Fruit fly (Drosophila melanogaster) whole organism, embryonic: ENCODE results near the gene Fatp1.
A peak's percentile ranks its signal among the peaks of the same experiment; 100 is the strongest.

Experiments used
- Adf1 ChIP-seq: fragments of 200-800 bp; sonication (Bioruptor generic); IDR thresholded peaks from 2 replicates; pipeline ENCODE4 v1.3.6; 2022; ENCODE audit warnings: missing biosample characterization, missing genetic modification characterization
- Antp ChIP-seq: fragments of 200-800 bp; sonication (Bioruptor generic); optimal IDR thresholded peaks from 3 replicates; lab custom pipeline; 2016; ENCODE audit warnings: missing biosample characterization, missing genetic modification characterization
- B-H2 ChIP-seq: fragments of 200-800 bp; sonication (Bioruptor generic); optimal IDR thresholded peaks from 2 replicates; lab custom pipeline; 2018; ENCODE audit warnings: missing biosample characterization, mild to moderate bottlenecking, missing genetic modification characterization
- BtbVII ChIP-seq: fragments of 200-800 bp; sonication (Bioruptor generic); optimal IDR thresholded peaks from 3 replicates; lab custom pipeline; 2017; ENCODE audit warnings: missing biosample characterization, mild to moderate bottlenecking, missing genetic modification characterization
- CG10274 ChIP-seq: fragments of 200-800 bp; sonication (Bioruptor generic); optimal IDR thresholded peaks from 3 replicates; lab custom pipeline; 2017; ENCODE audit warnings: missing biosample characterization, mild to moderate bottlenecking, missing genetic modification characterization
- CG10959 ChIP-seq: fragments of 200-800 bp; sonication (Bioruptor generic); IDR thresholded peaks from 2 replicates; pipeline ENCODE4 v1.3.6; 2022; ENCODE audit warnings: missing biosample characterization, missing genetic modification characterization
- CG11093 ChIP-seq: fragments of 200-800 bp; sonication (Bioruptor generic); IDR thresholded peaks from 3 replicates; pipeline ENCODE4 v1.3.6; 2022; ENCODE audit warnings: missing biosample characterization, missing genetic modification characterization
- CG13424 ChIP-seq: fragments of 200-800 bp; sonication (Bioruptor generic); optimal IDR thresholded peaks from 2 replicates; lab custom pipeline; 2019; ENCODE audit warnings: missing biosample characterization, mild to moderate bottlenecking, missing genetic modification characterization, moderate library complexity
- CG14667 ChIP-seq: fragments of 200-800 bp; sonication (Bioruptor generic); IDR thresholded peaks from 2 replicates; pipeline ENCODE4 v1.3.6; 2022; ENCODE audit warnings: missing biosample characterization, missing genetic modification characterization
- CG16779 ChIP-seq: fragments of 200-800 bp; sonication (Bioruptor generic); IDR thresholded peaks from 2 replicates; pipeline ENCODE4 v1.3.6; 2022; ENCODE audit warnings: missing biosample characterization, missing genetic modification characterization
- CG17328 ChIP-seq: fragments of 200-800 bp; sonication (Bioruptor generic); IDR thresholded peaks from 2 replicates; pipeline ENCODE4 v1.3.6; 2022; ENCODE audit warnings: missing biosample characterization, missing genetic modification characterization
- CG2712 ChIP-seq: fragments of 200-800 bp; optimal IDR thresholded peaks from 3 replicates; lab custom pipeline; 2019; ENCODE audit warnings: missing biosample characterization, mild to moderate bottlenecking, missing genetic modification characterization, moderate library complexity
- CG30431 ChIP-seq: fragments of 200-800 bp; sonication (Bioruptor generic); optimal IDR thresholded peaks from 2 replicates; lab custom pipeline; 2017; ENCODE audit warnings: missing biosample characterization, missing genetic modification characterization
- CG31441 ChIP-seq: fragments of 200-800 bp; sonication (Bioruptor generic); IDR thresholded peaks from 2 replicates; pipeline ENCODE4 v1.3.6; 2022; ENCODE audit warnings: missing biosample characterization, missing genetic modification characterization
- CG4360 ChIP-seq: fragments of 200-800 bp; sonication (Bioruptor generic); IDR thresholded peaks from 2 replicates; pipeline ENCODE4 v1.3.6; 2022; ENCODE audit warnings: missing biosample characterization, missing genetic modification characterization
- CG4404 ChIP-seq: fragments of 200-800 bp; sonication (Bioruptor generic); IDR thresholded peaks from 2 replicates; pipeline ENCODE4 v1.3.6; 2022; ENCODE audit warnings: missing biosample characterization, missing genetic modification characterization
- CG6272 ChIP-seq: fragments of 200-800 bp; sonication (Bioruptor generic); IDR thresholded peaks from 2 replicates; pipeline ENCODE4 v1.3.6; 2022; ENCODE audit warnings: missing biosample characterization, missing genetic modification characterization
- CG6765 ChIP-seq: fragments of 200-800 bp; sonication (Bioruptor generic); optimal IDR thresholded peaks from 3 replicates; lab custom pipeline; 2017; ENCODE audit warnings: missing biosample characterization, mild to moderate bottlenecking, missing genetic modification characterization
- CG8765 ChIP-seq: fragments of 200-800 bp; sonication (Bioruptor generic); IDR thresholded peaks from 2 replicates; pipeline ENCODE4 v1.3.6; 2022; ENCODE audit warnings: missing biosample characterization, missing genetic modification characterization
- Dfd ChIP-seq, 2 experiments: fragments of >200 bp; optimal IDR thresholded peaks; 2 replicates each; lab custom pipeline; 2017; ENCODE audit warnings: missing biosample characterization in 2 of 2, missing genetic modification characterization in 2 of 2
- E2f1 ChIP-seq: fragments of 200-800 bp; sonication (Bioruptor generic); IDR thresholded peaks from 2 replicates; pipeline ENCODE4 v1.3.6; 2022; ENCODE audit warnings: missing biosample characterization, missing genetic modification characterization
- E2f2 ChIP-seq: fragments of 200-800 bp; sonication (Bioruptor generic); IDR thresholded peaks from 2 replicates; pipeline ENCODE4 v1.3.6; 2022; ENCODE audit warnings: missing biosample characterization, missing genetic modification characterization
- Eip74EF ChIP-seq, 2 experiments: fragments of 200-800 bp in 1 of 2; fragments of >200 bp in 1 of 2; sonication (Bioruptor generic) in 1 of 2; optimal IDR thresholded peaks; 2 replicates each; lab custom pipeline; 2017 to 2019; ENCODE audit warnings: missing biosample characterization in 2 of 2, missing genetic modification characterization in 2 of 2, mild to moderate bottlenecking in 1 of 2, moderate library complexity in 1 of 2
- Ets65A ChIP-seq: fragments of 200-800 bp; sonication (Bioruptor generic); peaks from one replicate; lab custom pipeline; 2016; ENCODE audit warnings: missing biosample characterization, missing genetic modification characterization
- Fer3 ChIP-seq: fragments of 200-800 bp; sonication (Bioruptor generic); optimal IDR thresholded peaks from 2 replicates; lab custom pipeline; 2018; ENCODE audit warnings: missing biosample characterization, mild to moderate bottlenecking, missing genetic modification characterization, moderate library complexity
- GATAe ChIP-seq: fragments of 200-800 bp; sonication (Bioruptor generic); conservative IDR thresholded peaks from 2 replicates; pipeline ENCODE4 v1.3.6; 2022; ENCODE audit warnings: missing biosample characterization, missing genetic modification characterization
- Jarid2 ChIP-seq: fragments of 200-800 bp; sonication (Bioruptor generic); optimal IDR thresholded peaks from 3 replicates; lab custom pipeline; 2017; ENCODE audit warnings: mild to moderate bottlenecking, missing biosample characterization, missing genetic modification reagents, missing genetic modification characterization
- MBD-R2 ChIP-seq: fragments of 200-800 bp; sonication (Bioruptor generic); IDR thresholded peaks from 2 replicates; pipeline ENCODE4 v1.3.6; 2022; ENCODE audit warnings: missing biosample characterization, missing genetic modification characterization
- NK7.1 ChIP-seq: fragments of 200-800 bp; sonication (Bioruptor generic); optimal IDR thresholded peaks from 3 replicates; lab custom pipeline; 2016; ENCODE audit warnings: missing biosample characterization, missing genetic modification characterization
- Nf-YC ChIP-seq: fragments of 200-800 bp; optimal IDR thresholded peaks from 3 replicates; lab custom pipeline; 2019; ENCODE audit warnings: missing biosample characterization, mild to moderate bottlenecking, missing genetic modification characterization, moderate library complexity
- al ChIP-seq: fragments of 200-800 bp; sonication (Bioruptor generic); IDR thresholded peaks from 2 replicates; pipeline ENCODE4 v1.3.6; 2022; ENCODE audit warnings: missing biosample characterization, missing genetic modification characterization
- aop ChIP-seq: fragments of 200-800 bp; sonication (Bioruptor generic); IDR thresholded peaks from 2 replicates; pipeline ENCODE4 v1.3.6; 2022; ENCODE audit warnings: missing biosample characterization, missing genetic modification characterization
- bab2 ChIP-seq: fragments of 200-800 bp; sonication (Bioruptor generic); optimal IDR thresholded peaks from 2 replicates; lab custom pipeline; 2016; ENCODE audit warnings: missing biosample characterization, missing genetic modification characterization
- dmrt99B ChIP-seq: fragments of 200-800 bp; sonication (Bioruptor generic); optimal IDR thresholded peaks from 2 replicates; lab custom pipeline; 2018; ENCODE audit warnings: missing biosample characterization, mild to moderate bottlenecking, missing genetic modification characterization, moderate library complexity
- emc ChIP-seq: fragments of 200-800 bp; sonication (Bioruptor generic); optimal IDR thresholded peaks from 2 replicates; lab custom pipeline; 2016; ENCODE audit warnings: missing biosample characterization, missing genetic modification characterization
- exex ChIP-seq: fragments of 200-800 bp; sonication (Bioruptor generic); optimal IDR thresholded peaks from 4 replicates; lab custom pipeline; 2018; ENCODE audit warnings: missing biosample characterization, mild to moderate bottlenecking, missing genetic modification characterization, moderate library complexity
- fd96Cb ChIP-seq: fragments of 200-800 bp; sonication (Bioruptor generic); optimal IDR thresholded peaks from 2 replicates; lab custom pipeline; 2018; ENCODE audit warnings: missing biosample characterization, mild to moderate bottlenecking, missing genetic modification characterization, moderate library complexity
- ftz-f1 ChIP-seq: fragments of 200-800 bp; sonication (Bioruptor generic); optimal IDR thresholded peaks from 2 replicates; lab custom pipeline; 2016; ENCODE audit warnings: missing biosample characterization, missing genetic modification characterization
- grn ChIP-seq: fragments of 200-800 bp; sonication (Bioruptor generic); optimal IDR thresholded peaks from 3 replicates; lab custom pipeline; 2017; ENCODE audit warnings: missing biosample characterization, missing genetic modification characterization
- gsb-n ChIP-seq: fragments of 200-800 bp; sonication (Bioruptor generic); optimal IDR thresholded peaks from 3 replicates; lab custom pipeline; 2018; ENCODE audit warnings: missing biosample characterization, mild to moderate bottlenecking, missing genetic modification characterization
- hbn ChIP-seq: fragments of 200-800 bp; sonication (Bioruptor generic); IDR thresholded peaks from 2 replicates; pipeline ENCODE4 v1.3.6; 2022; ENCODE audit warnings: missing biosample characterization, missing genetic modification characterization; ENCODE audit not compliant: partially characterized antibody
- hkb ChIP-seq, 2 experiments: fragments of 200-800 bp in 1 of 2; fragments of >200 bp in 1 of 2; sonication (Bioruptor generic) in 1 of 2; IDR thresholded peaks in 1 of 2; optimal IDR thresholded peaks in 1 of 2; 2 replicates each; pipeline versions ENCODE4 v1.3.6 to Lab custom; 2017 to 2022; ENCODE audit warnings: missing biosample characterization in 1 of 2, missing genetic modification characterization in 1 of 2
- jing ChIP-seq: fragments of 200-800 bp; sonication (Bioruptor generic); optimal IDR thresholded peaks from 2 replicates; lab custom pipeline; 2018; ENCODE audit warnings: missing biosample characterization, mild to moderate bottlenecking, missing genetic modification characterization
- lab ChIP-seq: fragments of 200-800 bp; sonication (Bioruptor generic); optimal IDR thresholded peaks from 3 replicates; lab custom pipeline; 2017; ENCODE audit warnings: missing biosample characterization, missing genetic modification characterization, mild to moderate bottlenecking, moderate library complexity, missing genetic modification reagents
- luna ChIP-seq: fragments of 200-800 bp; sonication (Bioruptor generic); optimal IDR thresholded peaks from 2 replicates; lab custom pipeline; 2016; ENCODE audit warnings: missing biosample characterization, missing genetic modification characterization
- nerfin-1 ChIP-seq: fragments of 200-800 bp; sonication (Bioruptor generic); optimal IDR thresholded peaks from 3 replicates; lab custom pipeline; 2019; ENCODE audit warnings: missing biosample characterization, mild to moderate bottlenecking, missing genetic modification characterization, moderate library complexity
- org-1 ChIP-seq: fragments of 200-800 bp; sonication (Bioruptor generic); optimal IDR thresholded peaks from 2 replicates; lab custom pipeline; 2017; ENCODE audit warnings: missing biosample characterization, missing genetic modification characterization
- toy ChIP-seq: fragments of 200-800 bp; sonication (Bioruptor generic); IDR thresholded peaks from 2 replicates; pipeline ENCODE4 v1.3.6; 2022; ENCODE audit warnings: missing biosample characterization, missing genetic modification characterization
- trem ChIP-seq: fragments of 200-800 bp; optimal IDR thresholded peaks from 3 replicates; lab custom pipeline; 2019; ENCODE audit warnings: missing biosample characterization, mild to moderate bottlenecking, missing genetic modification characterization, moderate library complexity
- vfl ChIP-seq: fragments of 200-800 bp; sonication (Bioruptor generic); optimal IDR thresholded peaks from 2 replicates; lab custom pipeline; 2016; ENCODE audit warnings: missing biosample characterization, missing genetic modification characterization
- yki ChIP-seq: fragments of >200 bp; optimal IDR thresholded peaks from 3 replicates; lab custom pipeline; 2018

Fatp1 gene

dm6 chr2L:10543048-10543752 is 26.2 kb upstream of the Fatp1 start (continued):
- no peak for TF ChIP-seq CG10274 (GFP tag; lab: Kevin White, UChicago)
- TF ChIP-seq CG14667 (GFP tag; lab: Robert Waterston, UW), result no peak
- TF ChIP-seq CG30431 (GFP tag; lab: Kevin White, UChicago), result no peak
- no peak for TF ChIP-seq luna (GFP tag; lab: Kevin White, UChicago)
- no peak for TF ChIP-seq vfl
- no peak for TF ChIP-seq Jarid2 (GFP tag; lab: Kevin White, UChicago)
- TF ChIP-seq Ets65A (GFP tag; lab: Kevin White, UChicago), result peak; percentile 88
- TF ChIP-seq gsb-n (tag; lab: Kevin White, UChicago), result peak; percentile 73
- no peak for TF ChIP-seq yki (lab: Kevin White, UChicago)
- TF ChIP-seq emc (GFP tag; lab: Kevin White, UChicago), result no peak
- TF ChIP-seq grn, result peak; percentile 91
- no peak for TF ChIP-seq CG4404 (GFP tag; lab: Robert Waterston, UW)
- TF ChIP-seq CG16779, result no peak
- no peak for TF ChIP-seq hbn
- TF ChIP-seq nerfin-1 (tag; lab: Kevin White, UChicago), result peak; percentile 39
- no peak for TF ChIP-seq E2f1
- TF ChIP-seq Antp (GFP tag; lab: Kevin White, UChicago), result no peak
- no peak for TF ChIP-seq CG11093 (GFP tag; lab: Robert Waterston, UW)
- no peak for TF ChIP-seq CG8765 (GFP tag; lab: Robert Waterston, UW)
- no peak for TF ChIP-seq NK7.1 (GFP tag; lab: Kevin White, UChicago)
- peak; percentile 85 for TF ChIP-seq CG2712 (tag; lab: Kevin White, UChicago)
- no peak for TF ChIP-seq toy
- TF ChIP-seq hkb (optimal IDR thresholded peaks at IDR 0.05; lab: Kevin White, UChicago), result no peak
- no peak; the same call in 1 of the 2 replicates for TF ChIP-seq hkb (GFP tag; IDR thresholded peaks at IDR 0.05; lab: Robert Waterston, UW)
- 0 out of 2 replicates have a peak, but pooled peaks have one; percentile 24 for TF ChIP-seq CG4360 (GFP tag; lab: Robert Waterston, UW)
- TF ChIP-seq CG10959 (GFP tag; lab: Robert Waterston, UW), result no peak
- no peak for TF ChIP-seq org-1
- TF ChIP-seq Eip74EF (GFP tag; optimal IDR thresholded peaks at IDR 0.05; lab: Kevin White, UChicago), result peak in 1 of 2 experiments; percentile 52
- TF ChIP-seq CG17328 (GFP tag; lab: Robert Waterston, UW), result peak; percentile 61
- TF ChIP-seq GATAe (GFP tag; lab: Robert Waterston, UW), result no peak
- TF ChIP-seq CG13424, result peak; percentile 49
- TF ChIP-seq trem, result peak; percentile 72
- TF ChIP-seq bab2 (GFP tag; lab: Kevin White, UChicago), result no peak
- no peak for TF ChIP-seq CG6765 (GFP tag; lab: Kevin White, UChicago)
- peak; percentile 71 for TF ChIP-seq fd96Cb (tag; lab: Kevin White, UChicago)
- no peak for TF ChIP-seq Fer3 (tag; lab: Kevin White, UChicago)
- TF ChIP-seq Adf1 (GFP tag; lab: Robert Waterston, UW), result no peak
- TF ChIP-seq BtbVII, result no peak
- no peak for TF ChIP-seq MBD-R2
- TF ChIP-seq ftz-f1, result no peak
- TF ChIP-seq CG31441 (GFP tag; lab: Robert Waterston, UW), result peak; percentile 82
- no peak for TF ChIP-seq exex (tag; lab: Kevin White, UChicago)
- no peak for TF ChIP-seq lab (GFP tag; lab: Kevin White, UChicago)
- no peak for TF ChIP-seq jing (GFP tag; lab: Kevin White, UChicago)
- TF ChIP-seq B-H2 (GFP tag; lab: Kevin White, UChicago), result no peak
- no peak for TF ChIP-seq aop (GFP tag; lab: Robert Waterston, UW)
- TF ChIP-seq Dfd (GFP tag; optimal IDR thresholded peaks at IDR 0.05; lab: Kevin White, UChicago), result no peak
- TF ChIP-seq dmrt99B (tag; lab: Kevin White, UChicago), result peak; percentile 50
- no peak for TF ChIP-seq al (GFP tag; lab: Robert Waterston, UW)
- no peak for TF ChIP-seq E2f2
- no peak for TF ChIP-seq Nf-YC (tag; lab: Kevin White, UChicago)
- no peak for TF ChIP-seq CG6272 (GFP tag; lab: Robert Waterston, UW)
